Fruit fly (Drosophila melanogaster): ENCODE data around the gene CG43059.

CG43059 gene

dm6 chr3L:8318916-8319506 is at the start of gene CG43059:
Gene CG43059 (minus strand): TSS chr3L:8318966.
- TF ChIP-seq CG34406 (GFP tag; optimal IDR thresholded peaks at IDR 0.05): no peak
- no peak for TF ChIP-seq CG11902 (GFP tag; optimal IDR thresholded peaks at IDR 0.05)
- TF ChIP-seq pdm3 (GFP tag; optimal IDR thresholded peaks at IDR 0.05): peak; percentile 52
- peak; percentile 36 for TF ChIP-seq CG3919 (GFP tag; optimal IDR thresholded peaks at IDR 0.05)
- TF ChIP-seq lz (GFP tag; optimal IDR thresholded peaks at IDR 0.05): no peak
- TF ChIP-seq CG9139 (GFP tag; optimal IDR thresholded peaks at IDR 0.05): no peak
- TF ChIP-seq esn (GFP tag; optimal IDR thresholded peaks at IDR 0.05): no peak
- TF ChIP-seq net (GFP tag; optimal IDR thresholded peaks at IDR 0.05): peak; percentile 45
- TF ChIP-seq CG1621 (tag; optimal IDR thresholded peaks at IDR 0.05): no peak
- TF ChIP-seq salr (GFP tag; optimal IDR thresholded peaks at IDR 0.05): peak in 1 of 2 experiments; percentile 34
- TF ChIP-seq Gug (GFP tag; IDR thresholded peaks at IDR 0.05): peak; percentile 78
- TF ChIP-seq fd59A (GFP tag; optimal IDR thresholded peaks at IDR 0.05): no peak
- TF ChIP-seq Hr39 (GFP tag; optimal IDR thresholded peaks at IDR 0.05): no peak
- TF ChIP-seq CG16779 (tag; optimal IDR thresholded peaks at IDR 0.05): peak; percentile 11
- TF ChIP-seq Sox14 (GFP tag; optimal IDR thresholded peaks at IDR 0.05): peak; percentile 27
- peak; percentile 38 for TF ChIP-seq acj6 (GFP tag; optimal IDR thresholded peaks at IDR 0.05)
- no peak for TF ChIP-seq Hr38 (GFP tag; optimal IDR thresholded peaks at IDR 0.05)
- TF ChIP-seq CG6276 (GFP tag; optimal IDR thresholded peaks at IDR 0.05): peak; percentile 91
- peak; percentile 78 for TF ChIP-seq CG11294 (GFP tag; IDR thresholded peaks at IDR 0.05)
- TF ChIP-seq Eip78C (GFP tag): peak; percentile 68
- TF ChIP-seq Smox (GFP tag; optimal IDR thresholded peaks at IDR 0.05): no peak
- TF ChIP-seq fd85E (GFP tag; optimal IDR thresholded peaks at IDR 0.05): no peak
- TF ChIP-seq OdsH (GFP tag; optimal IDR thresholded peaks at IDR 0.05): peak; percentile 50
- TF ChIP-seq Hr4 (GFP tag; optimal IDR thresholded peaks at IDR 0.05): peak; percentile 82
- peak; percentile 88 for TF ChIP-seq CG32006 (GFP tag; optimal IDR thresholded peaks at IDR 0.05)
- TF ChIP-seq vri (GFP tag; optimal IDR thresholded peaks at IDR 0.05): no peak
- peak; percentile 52 for TF ChIP-seq CG10631 (GFP tag; optimal IDR thresholded peaks at IDR 0.05)
- no peak for TF ChIP-seq topi (GFP tag; optimal IDR thresholded peaks at IDR 0.05)
- no peak for TF ChIP-seq CG8319 (GFP tag; optimal IDR thresholded peaks at IDR 0.05)
- no peak for TF ChIP-seq CG10669 (GFP tag; optimal IDR thresholded peaks at IDR 0.05)
- no peak for TF ChIP-seq CG8632 (GFP tag; optimal IDR thresholded peaks at IDR 0.05)
- peak; percentile 64 for TF ChIP-seq achi (GFP tag; optimal IDR thresholded peaks at IDR 0.05)
- TF ChIP-seq cyc (GFP tag; optimal IDR thresholded peaks at IDR 0.05): no peak
- peak; percentile 71 for TF ChIP-seq Lpt (GFP tag; optimal IDR thresholded peaks at IDR 0.05)
- peak; percentile 87 for TF ChIP-seq CG6163 (GFP tag; IDR thresholded peaks at IDR 0.05)
- no peak for TF ChIP-seq Eip93F (GFP tag; optimal IDR thresholded peaks at IDR 0.05)
- TF ChIP-seq CG6854 (GFP tag; optimal IDR thresholded peaks at IDR 0.05): no peak
- no peak for TF ChIP-seq CG6808 (GFP tag; optimal IDR thresholded peaks at IDR 0.05)
- no peak for TF ChIP-seq CG31627 (GFP tag; optimal IDR thresholded peaks at IDR 0.05)
- peak; percentile 54 for TF ChIP-seq dac (GFP tag; optimal IDR thresholded peaks at IDR 0.05)
- peak; percentile 65 for TF ChIP-seq CG4318 (GFP tag; optimal IDR thresholded peaks at IDR 0.05)
- TF ChIP-seq CG3032 (tag; optimal IDR thresholded peaks at IDR 0.05): no peak
- TF ChIP-seq eg (GFP tag; IDR thresholded peaks at IDR 0.05): peak; percentile 93
- no peak for TF ChIP-seq spab (GFP tag; optimal IDR thresholded peaks at IDR 0.05)
- TF ChIP-seq Met (GFP tag; optimal IDR thresholded peaks at IDR 0.05): no peak
- no peak for TF ChIP-seq dsx (GFP tag; optimal IDR thresholded peaks at IDR 0.05; ENCODE audit: poor library complexity, severe bottlenecking)
- no peak for TF ChIP-seq Sox102F (GFP tag; optimal IDR thresholded peaks at IDR 0.05)
- TF ChIP-seq ss (GFP tag; optimal IDR thresholded peaks at IDR 0.05): no peak
- no peak for TF ChIP-seq Sox15 (GFP tag; optimal IDR thresholded peaks at IDR 0.05)
- TF ChIP-seq Eip75B (GFP tag; optimal IDR thresholded peaks at IDR 0.05): peak; percentile 32
- TF ChIP-seq CG7368 (GFP tag; optimal IDR thresholded peaks at IDR 0.05): no peak
- TF ChIP-seq svp (GFP tag): peak; percentile 30

All from whole organism, prepupa.